Fruit fly (Drosophila melanogaster): ENCODE results near the gene mkg-p.
A peak's percentile ranks its signal among the peaks of the same experiment; 100 is the strongest.

Gene mkg-p

DNA sequence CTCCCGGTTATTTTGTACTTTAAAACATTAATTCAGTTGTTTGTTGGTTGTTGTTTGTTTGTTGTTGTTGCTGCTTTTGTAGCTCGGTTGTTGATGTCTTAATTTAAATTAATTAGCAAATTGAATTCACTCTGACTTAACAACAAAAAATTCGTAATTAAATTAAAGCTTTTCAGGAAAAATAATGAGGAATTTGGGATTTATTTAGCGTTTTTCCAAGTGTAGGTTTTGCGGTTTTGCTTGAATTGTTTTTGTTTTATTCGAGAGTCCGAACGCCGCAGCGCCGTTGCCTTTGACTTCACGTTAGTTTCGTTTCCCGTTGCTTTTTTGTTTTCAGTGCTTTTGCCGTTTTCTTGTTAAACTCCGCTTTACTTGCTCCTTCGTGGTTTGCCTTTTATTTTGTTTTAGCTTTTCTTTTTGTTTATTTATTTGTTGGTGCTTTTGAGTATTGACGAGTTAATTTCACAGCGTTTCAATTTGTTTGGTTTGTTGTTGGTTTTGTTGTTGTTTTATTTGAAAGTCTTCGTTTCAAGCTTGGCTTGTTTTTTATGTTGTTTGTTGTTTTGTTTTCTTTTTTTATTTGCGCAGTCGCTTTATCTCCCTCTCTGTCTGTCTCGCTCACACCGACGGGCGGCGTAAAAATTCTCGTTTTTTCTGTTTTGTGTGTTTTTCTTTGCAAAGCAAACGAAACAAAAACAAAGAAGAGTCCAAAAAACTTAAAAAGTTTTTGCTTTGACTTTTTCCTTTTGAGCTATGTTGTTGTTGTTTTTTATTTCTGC is 35.9 kb upstream of the mkg-p start (continued):
- TF ChIP-seq run (tag; optimal IDR thresholded peaks at IDR 0.05) (no peak), CG8359 (GFP tag; optimal IDR thresholded peaks at IDR 0.05; ENCODE audit: borderline replicate concordance) (no peak), CG10959 (GFP tag; IDR thresholded peaks at IDR 0.05) (no peak), CG4360 (GFP tag; IDR thresholded peaks at IDR 0.05) (no peak; the same call in 1 of the 2 replicates), CG12236 (GFP tag; optimal IDR thresholded peaks at IDR 0.05) (no peak), dmrt99B (tag; optimal IDR thresholded peaks at IDR 0.05) (no peak), CG15696 (tag; optimal IDR thresholded peaks at IDR 0.05) (no peak), CG11695 (GFP tag; IDR thresholded peaks at IDR 0.05) (peak; percentile 53; the same call in 2 of the 3 replicates), Dfd (GFP tag; optimal IDR thresholded peaks at IDR 0.05) (no peak), zen (tag; optimal IDR thresholded peaks at IDR 0.05) (no peak), CG34422 (GFP tag; IDR thresholded peaks at IDR 0.05) (no peak), pum (GFP tag; optimal IDR thresholded peaks at IDR 0.05) (peak; percentile 33), CG5180 (GFP tag; optimal IDR thresholded peaks at IDR 0.05) (no peak), CG7556 (GFP tag; optimal IDR thresholded peaks at IDR 0.05) (no peak), rib (GFP tag; IDR thresholded peaks at IDR 0.05) (no peak), H2.0 (GFP tag; IDR thresholded peaks at IDR 0.05) (no peak), CG18011 (GFP tag; optimal IDR thresholded peaks at IDR 0.05) (no peak), MTF-1 (GFP tag; optimal IDR thresholded peaks at IDR 0.05; ENCODE audit: borderline replicate concordance) (no peak), slbo (GFP tag; IDR thresholded peaks at IDR 0.05) (peak; percentile 55; the same call in 1 of the 2 replicates), CG14050 (GFP tag; IDR thresholded peaks at IDR 0.05) (no peak), CG13624 (GFP tag; optimal IDR thresholded peaks at IDR 0.05) (peak; percentile 53), hbn (GFP tag; IDR thresholded peaks at IDR 0.05; ENCODE audit: partially characterized antibody) (no peak), CG15269 (tag; optimal IDR thresholded peaks at IDR 0.05) (peak; percentile 60), CG12104 (GFP tag; optimal IDR thresholded peaks at IDR 0.05) (peak; percentile 19), ap (GFP tag; IDR thresholded peaks at IDR 0.05) (0 out of 2 replicates have a peak, but pooled peaks have one; percentile 30), zfh1 (GFP tag; IDR thresholded peaks at IDR 0.05) (no peak; the same call in 2 of the 3 replicates), jumu (GFP tag; optimal IDR thresholded peaks at IDR 0.05) (peak; percentile 25), CG10321 (GFP tag; IDR thresholded peaks at IDR 0.05) (no peak), caup (GFP tag; optimal IDR thresholded peaks at IDR 0.05; ENCODE audit: severe bottlenecking) (peak; percentile 9), disco-r (GFP tag; optimal IDR thresholded peaks at IDR 0.05) (no peak), Sox100B (GFP tag; optimal IDR thresholded peaks at IDR 0.05) (no peak)

DNA sequence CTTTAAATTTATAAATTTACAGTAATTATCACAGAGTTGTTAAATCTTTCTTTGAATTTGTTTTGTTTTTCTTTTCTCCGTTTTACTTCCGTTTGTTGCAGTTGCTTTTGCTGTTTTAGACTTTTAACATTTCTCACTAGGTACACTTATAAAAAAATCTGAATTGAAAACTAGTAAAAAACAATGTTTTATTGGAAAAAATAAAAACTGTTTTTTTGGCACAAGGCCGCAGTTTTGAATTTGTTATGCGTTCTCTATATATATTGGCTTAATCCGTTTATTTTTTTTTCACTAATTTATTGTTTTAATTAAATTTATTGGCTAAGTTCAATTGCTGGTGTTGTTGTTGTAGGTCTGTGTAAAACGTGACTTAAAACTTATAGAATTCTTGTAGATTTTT is 35.0 kb upstream of the mkg-p start:
- TF ChIP-seq sens (GFP tag) (peak; percentile 74), row (GFP tag; IDR thresholded peaks at IDR 0.05) (peak; percentile 17; the same call in 1 of the 3 replicates), YL-1 (GFP tag; optimal IDR thresholded peaks at IDR 0.05) (no peak), az2 (GFP tag; optimal IDR thresholded peaks at IDR 0.05) (peak; percentile 11), CG10979 (tag; optimal IDR thresholded peaks at IDR 0.05) (peak; percentile 4), CG11247 (GFP tag; IDR thresholded peaks at IDR 0.05) (no peak), Xrp1 (GFP tag; IDR thresholded peaks at IDR 0.05) (peak; percentile 7; the same call in 1 of the 2 replicates), Taf1 (GFP tag; IDR thresholded peaks at IDR 0.05) (no peak), repo (GFP tag; optimal IDR thresholded peaks at IDR 0.05) (no peak), peb (GFP tag; IDR thresholded peaks at IDR 0.05) (no peak), CG18599 (GFP tag; optimal IDR thresholded peaks at IDR 0.05) (no peak), nom (GFP tag; optimal IDR thresholded peaks at IDR 0.05) (no peak), CG10462 (GFP tag; optimal IDR thresholded peaks at IDR 0.05) (no peak), slbo (GFP tag; IDR thresholded peaks at IDR 0.05) (no peak), hkb (optimal IDR thresholded peaks at IDR 0.05) (no peak), hkb (GFP tag; IDR thresholded peaks at IDR 0.05) (no peak), gem (tag; optimal IDR thresholded peaks at IDR 0.05) (peak; percentile 53), CG11093 (GFP tag; IDR thresholded peaks at IDR 0.05) (peak; percentile 10; the same call in 1 of the 3 replicates), fd96Cb (tag; optimal IDR thresholded peaks at IDR 0.05) (peak; percentile 33)

All from whole organism, embryonic.